Fruit fly (Drosophila melanogaster) whole organism, embryonic: ENCODE results near the gene CG10674.

Experiments
- Aef1 ChIP-seq: fragments of 200-800 bp; sonication (Bioruptor generic); IDR thresholded peaks from 3 replicates; pipeline ENCODE4 v1.3.6; 2022; ENCODE audit warnings: missing biosample characterization, missing genetic modification characterization
- BEAF-32 ChIP-seq: fragments of 200-800 bp; sonication (Bioruptor generic); optimal IDR thresholded peaks from 3 replicates; lab custom pipeline; 2017; ENCODE audit warnings: missing biosample characterization, missing genetic modification characterization, mild to moderate bottlenecking, moderate library complexity, missing genetic modification reagents
- Blimp-1 ChIP-seq: fragments of 200-800 bp; sonication (Bioruptor generic); optimal IDR thresholded peaks from 3 replicates; lab custom pipeline; 2018; ENCODE audit warnings: missing biosample characterization, missing genetic modification characterization, mild to moderate bottlenecking, moderate library complexity, missing genetic modification reagents
- CG10654 ChIP-seq: fragments of 200-800 bp; sonication (Bioruptor generic); optimal IDR thresholded peaks from 2 replicates; lab custom pipeline; 2016; ENCODE audit warnings: missing biosample characterization, missing genetic modification characterization
- CG12659 ChIP-seq: fragments of 200-800 bp; sonication (Bioruptor generic); optimal IDR thresholded peaks from 3 replicates; lab custom pipeline; 2017; ENCODE audit warnings: mild to moderate bottlenecking, missing biosample characterization, missing genetic modification reagents, missing genetic modification characterization
- CG12769 ChIP-seq: fragments of 200-800 bp; sonication (Bioruptor generic); optimal IDR thresholded peaks from 2 replicates; lab custom pipeline; 2019; ENCODE audit warnings: missing biosample characterization, mild to moderate bottlenecking, missing genetic modification characterization, moderate library complexity
- CG15514 ChIP-seq: fragments of 200-800 bp; sonication (Bioruptor generic); optimal IDR thresholded peaks from 3 replicates; lab custom pipeline; 2017; ENCODE audit warnings: missing biosample characterization, missing genetic modification characterization, mild to moderate bottlenecking, moderate library complexity, missing genetic modification reagents
- CG18262 ChIP-seq: fragments of 200-800 bp; optimal IDR thresholded peaks from 3 replicates; lab custom pipeline; 2019; ENCODE audit warnings: missing biosample characterization, mild to moderate bottlenecking, missing genetic modification characterization, moderate library complexity
- CG2678 ChIP-seq: fragments of 200-800 bp; sonication (Bioruptor generic); optimal IDR thresholded peaks from 3 replicates; lab custom pipeline; 2019; ENCODE audit warnings: missing biosample characterization, mild to moderate bottlenecking, missing genetic modification characterization, moderate library complexity
- CG30431 ChIP-seq: fragments of 200-800 bp; sonication (Bioruptor generic); optimal IDR thresholded peaks from 2 replicates; lab custom pipeline; 2017; ENCODE audit warnings: missing biosample characterization, missing genetic modification characterization
- CG33557 ChIP-seq: fragments of 200-800 bp; sonication (Bioruptor generic); optimal IDR thresholded peaks from 2 replicates; lab custom pipeline; 2019; ENCODE audit warnings: missing biosample characterization, mild to moderate bottlenecking, missing genetic modification characterization, moderate library complexity
- CG34224 ChIP-seq: fragments of 200-800 bp; sonication (Bioruptor generic); IDR thresholded peaks from 3 replicates; pipeline ENCODE4 v1.3.6; 2022; ENCODE audit warnings: missing biosample characterization, missing genetic modification characterization; ENCODE audit not compliant: partially characterized antibody
- CG34422 ChIP-seq: fragments of 200-800 bp; sonication (Bioruptor generic); IDR thresholded peaks from 3 replicates; pipeline ENCODE4 v1.3.6; 2022; ENCODE audit warnings: missing biosample characterization, missing genetic modification characterization
- CG4617 ChIP-seq: fragments of 200-800 bp; sonication (Bioruptor generic); optimal IDR thresholded peaks from 3 replicates; lab custom pipeline; 2016; ENCODE audit warnings: missing biosample characterization, missing genetic modification characterization, borderline replicate concordance
- CG7357 ChIP-seq: fragments of 200-800 bp; sonication (Bioruptor generic); IDR thresholded peaks from 3 replicates; pipeline ENCODE4 v1.3.6; 2022; ENCODE audit warnings: missing biosample characterization, missing genetic modification characterization
- CG7372 ChIP-seq: fragments of 200-800 bp; sonication (Bioruptor generic); IDR thresholded peaks from 2 replicates; pipeline ENCODE4 v1.3.6; 2022; ENCODE audit warnings: missing biosample characterization, missing genetic modification characterization
- Dll ChIP-seq: fragments of 200-800 bp; sonication (Bioruptor generic); IDR thresholded peaks from 4 replicates; pipeline ENCODE4 v1.3.6; 2022; ENCODE audit warnings: missing biosample characterization, missing genetic modification characterization; ENCODE audit not compliant: partially characterized antibody
- E2f2 ChIP-seq: fragments of 200-800 bp; sonication (Bioruptor generic); IDR thresholded peaks from 2 replicates; pipeline ENCODE4 v1.3.6; 2022; ENCODE audit warnings: missing biosample characterization, missing genetic modification characterization
- Elba2 ChIP-seq: fragments of 200-800 bp; sonication (Bioruptor generic); optimal IDR thresholded peaks from 3 replicates; lab custom pipeline; 2016; ENCODE audit warnings: missing biosample characterization, missing genetic modification characterization
- HLH4C ChIP-seq: fragments of 200-800 bp; sonication (Bioruptor generic); IDR thresholded peaks from 3 replicates; pipeline ENCODE4 v1.3.6; 2022; ENCODE audit warnings: missing biosample characterization, missing genetic modification characterization; ENCODE audit not compliant: partially characterized antibody
- Hr78 ChIP-seq, 2 experiments: fragments of 200-800 bp in 1 of 2; fragments of >200 bp in 1 of 2; sonication (Bioruptor generic) in 1 of 2; optimal IDR thresholded peaks; 2 replicates each; lab custom pipeline; 2017 to 2019; ENCODE audit warnings: missing biosample characterization in 2 of 2, missing genetic modification characterization in 2 of 2, mild to moderate bottlenecking in 1 of 2, moderate library complexity in 1 of 2
- MBD-R2 ChIP-seq: fragments of 200-800 bp; sonication (Bioruptor generic); IDR thresholded peaks from 2 replicates; pipeline ENCODE4 v1.3.6; 2022; ENCODE audit warnings: missing biosample characterization, missing genetic modification characterization
- Med ChIP-seq: fragments of 200-800 bp; sonication (Bioruptor generic); peaks from one replicate; lab custom pipeline; 2016; ENCODE audit warnings: missing biosample characterization, missing genetic modification characterization, mild to moderate bottlenecking, inconsistent platforms, moderate library complexity
- NFAT ChIP-seq: fragments of 200-800 bp; sonication (Bioruptor generic); IDR thresholded peaks from 2 replicates; pipeline ENCODE4 v1.3.6; 2022; ENCODE audit warnings: missing biosample characterization, missing genetic modification characterization
- Opbp ChIP-seq: fragments of 200-800 bp; sonication (Bioruptor generic); IDR thresholded peaks from 3 replicates; pipeline ENCODE4 v1.3.6; 2022; ENCODE audit warnings: missing biosample characterization, missing genetic modification characterization; ENCODE audit not compliant: partially characterized antibody
- Sin3A ChIP-seq: fragments of >200 bp; optimal IDR thresholded peaks from 2 replicates; lab custom pipeline; 2018
- Spps ChIP-seq: fragments of 200-800 bp; sonication (Bioruptor generic); optimal IDR thresholded peaks from 2 replicates; lab custom pipeline; 2018; ENCODE audit warnings: missing biosample characterization, mild to moderate bottlenecking, missing genetic modification characterization
- Sry-β ChIP-seq: fragments of 200-800 bp; sonication (Bioruptor generic); optimal IDR thresholded peaks from 2 replicates; lab custom pipeline; 2018; ENCODE audit warnings: missing biosample characterization, mild to moderate bottlenecking, missing genetic modification characterization, moderate library complexity
- ara ChIP-seq: fragments of 200-800 bp; sonication (Bioruptor generic); IDR thresholded peaks from 2 replicates; pipeline ENCODE4 v1.3.6; 2022; ENCODE audit warnings: missing biosample characterization, missing genetic modification characterization
- bab2 ChIP-seq: fragments of 200-800 bp; sonication (Bioruptor generic); optimal IDR thresholded peaks from 2 replicates; lab custom pipeline; 2016; ENCODE audit warnings: missing biosample characterization, missing genetic modification characterization
- bbx ChIP-seq: fragments of 200-800 bp; sonication (Bioruptor generic); IDR thresholded peaks from 2 replicates; pipeline ENCODE4 v1.3.6; 2022; ENCODE audit warnings: missing biosample characterization, missing genetic modification characterization; ENCODE audit not compliant: partially characterized antibody
- crp ChIP-seq, 2 experiments: fragments of 200-800 bp; sonication (Bioruptor generic); optimal IDR thresholded peaks; 2 replicates in 1 of 2; 3 replicates in 1 of 2; lab custom pipeline; 2017; ENCODE audit warnings: missing biosample characterization in 2 of 2, missing genetic modification characterization in 2 of 2, mild to moderate bottlenecking in 1 of 2, moderate library complexity in 1 of 2
- dpn ChIP-seq, 2 experiments: fragments of 200-800 bp; sonication (Bioruptor generic); optimal IDR thresholded peaks; 3 replicates each; lab custom pipeline; 2016; ENCODE audit warnings: missing biosample characterization in 2 of 2, missing genetic modification characterization in 2 of 2
- hkb ChIP-seq, 2 experiments: fragments of 200-800 bp in 1 of 2; fragments of >200 bp in 1 of 2; sonication (Bioruptor generic) in 1 of 2; IDR thresholded peaks in 1 of 2; optimal IDR thresholded peaks in 1 of 2; 2 replicates each; pipeline versions ENCODE4 v1.3.6 to Lab custom; 2017 to 2022; ENCODE audit warnings: missing biosample characterization in 1 of 2, missing genetic modification characterization in 1 of 2
- ind ChIP-seq: fragments of 200-800 bp; sonication (Bioruptor generic); optimal IDR thresholded peaks from 3 replicates; lab custom pipeline; 2016; ENCODE audit warnings: missing biosample characterization, missing genetic modification characterization
- kay ChIP-seq: fragments of 200-800 bp; sonication (Bioruptor generic); optimal IDR thresholded peaks from 2 replicates; lab custom pipeline; 2016; ENCODE audit warnings: missing biosample characterization, missing genetic modification characterization
- kni ChIP-seq: fragments of 200-800 bp; sonication (Bioruptor generic); optimal IDR thresholded peaks from 3 replicates; lab custom pipeline; 2017; ENCODE audit warnings: mild to moderate bottlenecking, missing biosample characterization, missing genetic modification reagents, missing genetic modification characterization
- nmo ChIP-seq: fragments of 200-800 bp; sonication (Bioruptor generic); optimal IDR thresholded peaks from 2 replicates; lab custom pipeline; 2018; ENCODE audit warnings: missing biosample characterization, mild to moderate bottlenecking, missing genetic modification characterization, moderate library complexity
- prd ChIP-seq, 3 experiments: fragments of >200 bp in 2 of 3; fragments of 200-800 bp in 1 of 3; sonication (Bioruptor generic) in 1 of 3; optimal IDR thresholded peaks in 2 of 3; IDR thresholded peaks in 1 of 3; 2 replicates in 2 of 3; 3 replicates in 1 of 3; pipeline versions ENCODE4 v1.3.6 to Lab custom; 2017 to 2022; ENCODE audit warnings: missing biosample characterization in 1 of 3, missing genetic modification characterization in 1 of 3
- pzg ChIP-seq: fragments of 200-800 bp; sonication (Bioruptor generic); optimal IDR thresholded peaks from 3 replicates; lab custom pipeline; 2018; ENCODE audit warnings: missing biosample characterization, mild to moderate bottlenecking, missing genetic modification characterization, moderate library complexity
- schlank ChIP-seq: fragments of 200-800 bp; sonication (Bioruptor generic); optimal IDR thresholded peaks from 2 replicates; lab custom pipeline; 2018; ENCODE audit warnings: missing biosample characterization, mild to moderate bottlenecking, missing genetic modification characterization
- sens ChIP-seq: fragments of 200-800 bp; sonication (Bioruptor generic); peaks from one replicate; lab custom pipeline; 2016; ENCODE audit warnings: missing biosample characterization, missing genetic modification characterization
- sna ChIP-seq: fragments of 200-800 bp; sonication (Bioruptor generic); IDR thresholded peaks from 2 replicates; pipeline ENCODE4 v1.3.6; 2022; ENCODE audit warnings: missing biosample characterization, missing genetic modification characterization; ENCODE audit not compliant: partially characterized antibody
- so ChIP-seq: fragments of 200-800 bp; sonication (Bioruptor generic); IDR thresholded peaks from 3 replicates; pipeline ENCODE4 v1.3.6; 2022; ENCODE audit warnings: missing biosample characterization, missing genetic modification characterization
- stwl ChIP-seq: fragments of 200-800 bp; sonication (Bioruptor generic); optimal IDR thresholded peaks from 3 replicates; lab custom pipeline; 2018; ENCODE audit warnings: missing biosample characterization, mild to moderate bottlenecking, missing genetic modification characterization, moderate library complexity
- tx ChIP-seq: fragments of 200-800 bp; sonication (Bioruptor generic); optimal IDR thresholded peaks from 2 replicates; lab custom pipeline; 2016; ENCODE audit warnings: missing biosample characterization, missing genetic modification characterization
- zen ChIP-seq: fragments of 200-800 bp; sonication (Bioruptor generic); optimal IDR thresholded peaks from 3 replicates; lab custom pipeline; 2018; ENCODE audit warnings: missing biosample characterization, mild to moderate bottlenecking, missing genetic modification characterization, moderate library complexity

CG10674 gene

DNA sequence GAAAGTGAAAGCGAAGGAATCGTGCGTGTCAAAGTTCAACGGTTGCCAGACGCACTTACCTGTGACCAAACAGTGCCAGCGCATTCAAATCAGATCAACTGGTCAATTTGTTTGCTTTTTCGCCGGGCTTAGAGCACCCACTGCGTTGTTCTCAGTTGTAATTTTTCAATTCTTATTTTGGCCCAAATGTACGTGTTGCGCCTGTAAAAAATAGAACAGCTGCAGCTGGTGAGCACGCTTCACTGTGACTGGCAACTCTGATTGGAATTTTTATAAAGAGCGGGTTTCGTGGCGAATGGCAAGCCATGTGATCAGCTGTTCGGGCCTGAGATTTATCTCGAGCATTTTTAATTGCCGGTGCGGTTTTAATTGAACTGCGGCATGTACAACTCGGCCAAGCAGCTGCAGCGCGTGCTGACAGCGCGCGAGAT is 9.7 kb upstream of the CG10674 start, which contains the start of the genes Fitm and AlaRS-m:
Gene Fitm, minus strand, starts transcription at position 250 of the 431 bp plus-strand sequence.
Gene AlaRS-m, plus strand, starts transcription at position 285 of the 431 bp plus-strand sequence.
- peak; percentile 7 for TF ChIP-seq CG33557
- TF ChIP-seq Dll (GFP tag; lab: Robert Waterston, UW), result peak; percentile 61; the same call in 2 of the 4 replicates
- 0 out of 2 replicates have a peak, but pooled peaks have one; percentile 20 for TF ChIP-seq bbx (GFP tag; lab: Robert Waterston, UW)
- peak; percentile 60 for TF ChIP-seq E2f2 (GFP tag; lab: Robert Waterston, UW)
- TF ChIP-seq crp (GFP tag; optimal IDR thresholded peaks at IDR 0.05; lab: Kevin White, UChicago), result peak; percentile 88 to 98
- TF ChIP-seq CG4617 (GFP tag; lab: Kevin White, UChicago), result peak; percentile 42
- peak; percentile 42 for TF ChIP-seq Sry-β (GFP tag; lab: Kevin White, UChicago)
- peak; percentile 30 for TF ChIP-seq stwl (tag; lab: Kevin White, UChicago)
- no peak for TF ChIP-seq kay (GFP tag; lab: Kevin White, UChicago)
- TF ChIP-seq CG12769 (tag; lab: Kevin White, UChicago), result no peak
- TF ChIP-seq MBD-R2 (GFP tag; lab: Robert Waterston, UW), result peak; percentile 99
- no peak for TF ChIP-seq schlank (tag; lab: Kevin White, UChicago)
- no peak for TF ChIP-seq CG30431 (GFP tag; lab: Kevin White, UChicago)
- peak; percentile 63 for TF ChIP-seq pzg (GFP tag; lab: Kevin White, UChicago)
- no peak for TF ChIP-seq ind (GFP tag; lab: Kevin White, UChicago)
- no peak for TF ChIP-seq bab2 (GFP tag; lab: Kevin White, UChicago)
- 0 out of 3 replicates have a peak, but pooled peaks have one; percentile 8 for TF ChIP-seq Opbp (GFP tag; lab: Robert Waterston, UW)
- TF ChIP-seq hkb (optimal IDR thresholded peaks at IDR 0.05; lab: Kevin White, UChicago), result peak; percentile 4
- TF ChIP-seq hkb (GFP tag; IDR thresholded peaks at IDR 0.05; lab: Robert Waterston, UW), result no peak
- TF ChIP-seq NFAT (GFP tag; lab: Robert Waterston, UW), result peak; percentile 45; the same call in 1 of the 2 replicates
- no peak for TF ChIP-seq zen (tag; lab: Kevin White, UChicago)
- no peak for TF ChIP-seq CG10654 (GFP tag; lab: Kevin White, UChicago)
- no peak for TF ChIP-seq CG18262
- TF ChIP-seq Sin3A (lab: Kevin White, UChicago), result peak; percentile 46
- TF ChIP-seq prd (optimal IDR thresholded peaks at IDR 0.05; lab: Kevin White, UChicago), result no peak
- no peak for TF ChIP-seq prd (GFP tag; IDR thresholded peaks at IDR 0.05; lab: Robert Waterston, UW)
- TF ChIP-seq dpn (GFP tag; optimal IDR thresholded peaks at IDR 0.05; lab: Kevin White, UChicago), result no peak
- TF ChIP-seq sna, result peak; percentile 37; the same call in 1 of the 2 replicates
- TF ChIP-seq CG7357, result no peak
- TF ChIP-seq BEAF-32 (GFP tag; lab: Kevin White, UChicago), result peak; percentile 0
- TF ChIP-seq HLH4C (GFP tag; lab: Robert Waterston, UW), result 0 out of 3 replicates have a peak, but pooled peaks have one; percentile 35
- no peak for TF ChIP-seq CG2678
- no peak for TF ChIP-seq ara (GFP tag; lab: Robert Waterston, UW)
- peak; percentile 63 for TF ChIP-seq CG15514 (GFP tag; lab: Kevin White, UChicago)
- TF ChIP-seq CG34224 (GFP tag; lab: Robert Waterston, UW), result peak; percentile 51; the same call in 2 of the 3 replicates
- peak; percentile 75 for TF ChIP-seq Elba2
- TF ChIP-seq tx (GFP tag; lab: Kevin White, UChicago), result no peak
- TF ChIP-seq Aef1 (GFP tag; lab: Robert Waterston, UW), result no peak
- peak; percentile 68 for TF ChIP-seq Med
- TF ChIP-seq CG7372 (GFP tag; lab: Robert Waterston, UW), result no peak
- TF ChIP-seq Hr78 (GFP tag; optimal IDR thresholded peaks at IDR 0.05; lab: Kevin White, UChicago), result peak in 1 of 2 experiments; percentile 99
- peak; percentile 99 for TF ChIP-seq Blimp-1 (GFP tag; lab: Kevin White, UChicago)
- TF ChIP-seq so, result 0 out of 3 replicates have a peak, but pooled peaks have one; percentile 13
- TF ChIP-seq kni, result peak; percentile 72
- TF ChIP-seq Spps (tag; lab: Kevin White, UChicago), result no peak
- TF ChIP-seq CG34422 (GFP tag; lab: Robert Waterston, UW), result peak; percentile 51; the same call in 1 of the 3 replicates
- peak; percentile 8 for TF ChIP-seq CG12659 (GFP tag; lab: Kevin White, UChicago)
- no peak for TF ChIP-seq nmo (GFP tag; lab: Kevin White, UChicago)
- TF ChIP-seq sens (GFP tag; lab: Kevin White, UChicago), result peak; percentile 88
